Worm (Caenorhabditis elegans) whole organism, L2 larva: ENCODE data around the gene sru-48.

Experiments used
- F13H6.1 ChIP-seq: sonication (generic microtip); optimal IDR thresholded peaks from 2 replicates; lab custom pipeline; 2016; ENCODE audit warnings: missing genetic modification characterization, missing compliant biosample characterization
- dmd-4 ChIP-seq: sonication (generic microtip); optimal IDR thresholded peaks from 2 replicates; lab custom pipeline; 2017; ENCODE audit warnings: missing biosample characterization, missing genetic modification characterization
- gmeb-1 ChIP-seq: fragments of 150-350 bp; optimal IDR thresholded peaks from 2 replicates; lab custom pipeline; 2014; ENCODE audit warnings: missing biosample characterization, missing genetic modification characterization
- lin-13 ChIP-seq: fragments of 150-350 bp; optimal IDR thresholded peaks from 2 replicates; lab custom pipeline; 2014; ENCODE audit warnings: missing biosample characterization, missing genetic modification reagents, missing genetic modification characterization
- lsy-2 ChIP-seq, 2 experiments: fragments of 150-350 bp in 1 of 2; sonication (generic microtip) in 1 of 2; optimal IDR thresholded peaks; 2 replicates each; lab custom pipeline; 2014 to 2017; ENCODE audit warnings: missing biosample characterization in 2 of 2, missing genetic modification characterization in 2 of 2
- mab-5 ChIP-seq: fragments of 150-350 bp; optimal IDR thresholded peaks from 2 replicates; lab custom pipeline; 2014; ENCODE audit warnings: missing biosample characterization, missing genetic modification characterization
- mdl-1 ChIP-seq, 2 experiments: fragments of 150-350 bp in 1 of 2; sonication (generic microtip) in 1 of 2; optimal IDR thresholded peaks; 2 replicates each; lab custom pipeline; 2017; ENCODE audit warnings: missing biosample characterization in 2 of 2, missing genetic modification characterization in 2 of 2
- nhr-10 ChIP-seq: sonication (generic microtip); optimal IDR thresholded peaks from 2 replicates; lab custom pipeline; 2017; ENCODE audit warnings: missing biosample characterization, missing genetic modification characterization
- nhr-25 ChIP-seq: fragments of 150-350 bp; sonication (generic microtip); optimal IDR thresholded peaks from 3 replicates; lab custom pipeline; 2014; ENCODE audit warnings: missing biosample characterization, missing genetic modification characterization
- nhr-6 ChIP-seq: fragments of 150-350 bp; optimal IDR thresholded peaks from 2 replicates; lab custom pipeline; 2014; ENCODE audit warnings: missing biosample characterization, missing genetic modification characterization
- peb-1 ChIP-seq: fragments of 150-350 bp; optimal IDR thresholded peaks from 2 replicates; lab custom pipeline; 2014; ENCODE audit warnings: missing biosample characterization, missing genetic modification characterization
- snpc-4 ChIP-seq: fragments of 150-350 bp; optimal IDR thresholded peaks from 2 replicates; lab custom pipeline; 2014; ENCODE audit warnings: missing biosample characterization, missing genetic modification characterization
- zag-1 ChIP-seq: fragments of 150-350 bp; optimal IDR thresholded peaks from 2 replicates; lab custom pipeline; 2014; ENCODE audit warnings: missing biosample characterization, missing genetic modification characterization

Gene sru-48

ce11 chrX:5226265-5226664 lies 46.3 kb downstream of the sru-48 start, which contains the start of gene H28G03.3:
H28G03.3 (minus strand) TSS chrX:5226365.
- TF ChIP-seq peb-1 (tag; lab: Kevin White, UChicago) = no peak
- TF ChIP-seq mab-5 = no peak
- no peak for TF ChIP-seq dmd-4 (tag; lab: Kevin White, UChicago)
- TF ChIP-seq nhr-25 (tag; lab: Kevin White, UChicago) = no peak
- no peak for TF ChIP-seq nhr-6 (tag; lab: Kevin White, UChicago)
- no peak for TF ChIP-seq lin-13 (GFP tag; lab: Kevin White, UChicago)
- TF ChIP-seq nhr-10 (tag; lab: Kevin White, UChicago) = no peak
- no peak for TF ChIP-seq lsy-2 (tag; optimal IDR thresholded peaks at IDR 0.05; lab: Kevin White, UChicago)
- no peak for TF ChIP-seq F13H6.1
- TF ChIP-seq snpc-4 (tag; lab: Kevin White, UChicago) = no peak
- TF ChIP-seq zag-1 (tag; lab: Kevin White, UChicago) = no peak
- TF ChIP-seq mdl-1 (tag; optimal IDR thresholded peaks at IDR 0.05; lab: Kevin White, UChicago) = no peak
- TF ChIP-seq gmeb-1 = no peak
